Fruit fly (Drosophila melanogaster) whole organism, pupa: ENCODE results near the gene Hsc70-2.

Experiments
- CG10348 ChIP-seq: fragments of 200-800 bp; sonication (Bioruptor generic); IDR thresholded peaks from 2 replicates; pipeline ENCODE4 v1.3.6; 2022; ENCODE audit warnings: missing biosample characterization, missing genetic modification characterization
- CG12605 ChIP-seq: fragments of 200-800 bp; sonication (Bioruptor generic); IDR thresholded peaks from 2 replicates; pipeline ENCODE4 v1.3.6; 2022; ENCODE audit warnings: missing biosample characterization, missing genetic modification characterization
- CG13204 ChIP-seq: fragments of 200-800 bp; sonication (Bioruptor generic); optimal IDR thresholded peaks from 2 replicates; lab custom pipeline; 2018; ENCODE audit warnings: missing biosample characterization, mild to moderate bottlenecking, missing genetic modification characterization, moderate library complexity
- CG14655 ChIP-seq: fragments of 200-800 bp; sonication (Bioruptor generic); optimal IDR thresholded peaks from 3 replicates; lab custom pipeline; 2017; ENCODE audit warnings: mild to moderate bottlenecking, missing biosample characterization, missing genetic modification reagents, missing genetic modification characterization
- CG15710 ChIP-seq: fragments of 200-800 bp; sonication (Bioruptor generic); optimal IDR thresholded peaks from 2 replicates; lab custom pipeline; 2018; ENCODE audit warnings: missing biosample characterization, mild to moderate bottlenecking, missing genetic modification characterization, moderate library complexity
- CG17806 ChIP-seq: fragments of 200-800 bp; sonication (Bioruptor generic); optimal IDR thresholded peaks from 2 replicates; lab custom pipeline; 2018; ENCODE audit warnings: missing biosample characterization, mild to moderate bottlenecking, missing genetic modification characterization, moderate library complexity
- CG32121 ChIP-seq: fragments of 200-800 bp; sonication (Bioruptor generic); IDR thresholded peaks from 2 replicates; pipeline ENCODE4 v1.3.6; 2022; ENCODE audit warnings: missing biosample characterization, missing genetic modification characterization
- CG34367 ChIP-seq: fragments of 200-800 bp; sonication (Bioruptor generic); optimal IDR thresholded peaks from 2 replicates; lab custom pipeline; 2018; ENCODE audit warnings: missing biosample characterization, mild to moderate bottlenecking, missing genetic modification characterization
- CG4496 ChIP-seq: fragments of 200-800 bp; sonication (Bioruptor generic); IDR thresholded peaks from 3 replicates; pipeline ENCODE4 v1.3.6; 2022; ENCODE audit warnings: missing biosample characterization, missing genetic modification characterization
- CG8159 ChIP-seq: fragments of 200-800 bp; sonication (Bioruptor generic); optimal IDR thresholded peaks from 3 replicates; lab custom pipeline; 2018; ENCODE audit warnings: missing biosample characterization, mild to moderate bottlenecking, missing genetic modification characterization, moderate library complexity
- CG8301 ChIP-seq: fragments of 200-800 bp; sonication (Bioruptor generic); optimal IDR thresholded peaks from 2 replicates; lab custom pipeline; 2018; ENCODE audit warnings: missing biosample characterization, mild to moderate bottlenecking, missing genetic modification characterization
- CG9948 ChIP-seq: fragments of 200-800 bp; sonication (Bioruptor generic); optimal IDR thresholded peaks from 2 replicates; lab custom pipeline; 2018; ENCODE audit warnings: missing biosample characterization, mild to moderate bottlenecking, missing genetic modification characterization, moderate library complexity
- D1 ChIP-seq: fragments of 200-800 bp; sonication (Bioruptor generic); optimal IDR thresholded peaks from 2 replicates; lab custom pipeline; 2018; ENCODE audit warnings: missing biosample characterization, mild to moderate bottlenecking, missing genetic modification characterization, moderate library complexity
- EcR ChIP-seq: fragments of 200-800 bp; sonication (Bioruptor generic); optimal IDR thresholded peaks from 3 replicates; lab custom pipeline; 2019; ENCODE audit warnings: missing biosample characterization, missing genetic modification characterization, mild to moderate bottlenecking, moderate library complexity, missing genetic modification reagents
- Ets98B ChIP-seq: fragments of 200-800 bp; sonication (Bioruptor generic); IDR thresholded peaks from 2 replicates; pipeline ENCODE4 v1.3.6; 2022; ENCODE audit warnings: missing biosample characterization, missing genetic modification characterization
- Pif1A ChIP-seq: fragments of 200-800 bp; sonication (Bioruptor generic); optimal IDR thresholded peaks from 3 replicates; lab custom pipeline; 2016; ENCODE audit warnings: missing biosample characterization, missing genetic modification characterization
- Pif1B ChIP-seq: fragments of 200-800 bp; sonication (Bioruptor generic); optimal IDR thresholded peaks from 3 replicates; lab custom pipeline; 2016; ENCODE audit warnings: missing biosample characterization, missing genetic modification characterization
- Snoo ChIP-seq: fragments of 200-800 bp; sonication (Bioruptor generic); optimal IDR thresholded peaks from 3 replicates; lab custom pipeline; 2017; ENCODE audit warnings: missing biosample characterization, mild to moderate bottlenecking, missing genetic modification characterization, inconsistent platforms
- fd96Ca ChIP-seq: fragments of 200-800 bp; sonication (Bioruptor generic); IDR thresholded peaks from 3 replicates; pipeline ENCODE4 v1.3.6; 2022; ENCODE audit warnings: missing biosample characterization, missing genetic modification characterization
- gl ChIP-seq: fragments of 200-800 bp; sonication (Bioruptor generic); optimal IDR thresholded peaks from 2 replicates; lab custom pipeline; 2018; ENCODE audit warnings: missing biosample characterization, mild to moderate bottlenecking, missing genetic modification characterization
- rn ChIP-seq: fragments of 200-800 bp; sonication (Bioruptor generic); IDR thresholded peaks from 2 replicates; pipeline ENCODE4 v1.3.6; 2022; ENCODE audit warnings: missing biosample characterization, missing genetic modification characterization

Hsc70-2 gene

DNA sequence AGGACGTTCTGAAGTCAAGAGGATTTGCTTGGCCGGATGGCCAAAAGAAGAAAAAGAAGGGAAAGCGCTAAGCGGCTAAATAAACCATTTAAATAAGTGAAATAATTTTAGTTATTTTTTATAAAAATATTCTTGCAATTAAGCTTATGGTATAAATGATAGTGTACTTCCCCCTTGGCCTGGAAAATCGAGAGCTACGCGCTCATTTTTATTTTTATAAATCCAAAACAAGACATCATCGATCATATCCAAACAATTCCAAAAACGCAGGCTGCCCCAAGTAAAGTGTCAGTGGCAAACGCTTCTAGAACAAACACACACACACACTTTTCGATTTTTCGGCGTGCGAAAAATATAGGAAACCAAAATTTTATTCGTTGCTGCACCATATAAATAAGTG, at the start of gene Hsc70-2:
Gene Hsc70-2 (plus strand): TSS at position 301 of the 400 bp plus-strand sequence.
- TF ChIP-seq CG34367 (tag; lab: Kevin White, UChicago), result no peak
- no peak for TF ChIP-seq CG13204 (GFP tag; lab: Kevin White, UChicago)

DNA sequence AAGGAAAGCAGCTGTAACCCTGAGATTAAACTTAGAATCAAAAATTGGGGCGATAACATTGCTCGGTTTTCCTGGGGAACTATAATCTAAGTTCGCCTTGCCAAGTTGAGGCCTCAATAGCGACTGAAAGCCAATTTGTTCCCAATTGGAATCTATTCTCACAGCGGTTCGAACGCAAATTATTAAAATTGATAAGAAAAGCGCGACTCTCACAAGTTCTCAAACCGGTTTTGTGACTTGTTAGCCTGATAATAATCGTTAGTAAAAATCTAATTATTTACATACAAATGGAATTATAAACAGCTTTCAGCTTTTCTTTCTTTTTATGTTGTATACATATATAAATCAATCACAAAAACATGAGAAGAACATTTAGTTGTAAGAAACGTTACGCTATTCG, 49.5 kb upstream of the Hsc70-2 start, which contains the start of gene yellow-f2:
Gene yellow-f2 (minus strand): TSS at position 101 of the 400 bp plus-strand sequence.
- no peak for TF ChIP-seq gl (tag; lab: Kevin White, UChicago)
- TF ChIP-seq Pif1B (GFP tag; lab: Kevin White, UChicago), result no peak
- TF ChIP-seq EcR (GFP tag; lab: Kevin White, UChicago), result no peak
- no peak for TF ChIP-seq CG10348 (GFP tag; lab: Robert Waterston, UW)
- no peak for TF ChIP-seq Snoo (tag; lab: Kevin White, UChicago)
- TF ChIP-seq CG9948, result no peak
- TF ChIP-seq CG8159, result no peak
- TF ChIP-seq CG15710 (tag; lab: Kevin White, UChicago), result no peak
- TF ChIP-seq Pif1A (GFP tag; lab: Kevin White, UChicago), result no peak
- no peak for TF ChIP-seq CG4496
- TF ChIP-seq CG32121, result no peak
- TF ChIP-seq CG12605 (GFP tag; lab: Robert Waterston, UW), result no peak
- TF ChIP-seq CG34367 (tag; lab: Kevin White, UChicago), result no peak
- no peak for TF ChIP-seq CG13204 (GFP tag; lab: Kevin White, UChicago)
- TF ChIP-seq Ets98B (GFP tag; lab: Robert Waterston, UW), result no peak
- no peak for TF ChIP-seq CG17806 (tag; lab: Kevin White, UChicago)
- no peak for TF ChIP-seq D1 (tag; lab: Kevin White, UChicago)
- no peak for TF ChIP-seq fd96Ca (GFP tag; lab: Robert Waterston, UW)

DNA sequence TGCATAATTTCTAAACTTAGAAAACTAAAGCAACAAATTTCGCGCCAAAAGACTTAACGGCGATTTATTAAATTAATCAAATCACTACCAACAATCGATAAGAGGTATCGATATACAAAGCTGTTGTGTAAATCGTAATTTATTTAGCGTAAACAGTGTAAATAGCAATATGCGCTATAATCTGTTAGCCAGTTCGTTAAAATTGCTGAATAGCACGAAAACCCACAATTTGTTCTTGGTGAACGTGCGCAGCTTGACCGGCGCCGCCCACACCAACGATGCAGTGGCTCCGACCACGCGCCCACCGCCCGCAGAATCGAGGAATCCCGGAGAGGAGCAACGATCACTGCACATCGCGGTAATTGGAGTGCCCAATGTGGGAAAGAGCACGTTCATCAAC, 49.0 kb upstream of the Hsc70-2 start, which contains the start of gene CG7488:
Gene CG7488 (plus strand): TSS at position 99 of the 400 bp plus-strand sequence.
- TF ChIP-seq Snoo (tag; lab: Kevin White, UChicago) (no peak), CG10348 (GFP tag; lab: Robert Waterston, UW) (no peak), CG12605 (GFP tag; lab: Robert Waterston, UW) (no peak), CG8301 (tag; lab: Kevin White, UChicago) (no peak), CG4496 (no peak), CG32121 (no peak), CG8159 (no peak), CG34367 (tag; lab: Kevin White, UChicago) (no peak), CG9948 (no peak), CG15710 (tag; lab: Kevin White, UChicago) (no peak), Pif1A (GFP tag; lab: Kevin White, UChicago) (no peak), Pif1B (GFP tag; lab: Kevin White, UChicago) (no peak), CG14655 (GFP tag; lab: Kevin White, UChicago) (no peak), EcR (GFP tag; lab: Kevin White, UChicago) (no peak), gl (tag; lab: Kevin White, UChicago) (no peak), CG13204 (GFP tag; lab: Kevin White, UChicago) (no peak), CG17806 (tag; lab: Kevin White, UChicago) (no peak), D1 (tag; lab: Kevin White, UChicago) (no peak), fd96Ca (GFP tag; lab: Robert Waterston, UW) (no peak), Ets98B (GFP tag; lab: Robert Waterston, UW) (no peak)

DNA sequence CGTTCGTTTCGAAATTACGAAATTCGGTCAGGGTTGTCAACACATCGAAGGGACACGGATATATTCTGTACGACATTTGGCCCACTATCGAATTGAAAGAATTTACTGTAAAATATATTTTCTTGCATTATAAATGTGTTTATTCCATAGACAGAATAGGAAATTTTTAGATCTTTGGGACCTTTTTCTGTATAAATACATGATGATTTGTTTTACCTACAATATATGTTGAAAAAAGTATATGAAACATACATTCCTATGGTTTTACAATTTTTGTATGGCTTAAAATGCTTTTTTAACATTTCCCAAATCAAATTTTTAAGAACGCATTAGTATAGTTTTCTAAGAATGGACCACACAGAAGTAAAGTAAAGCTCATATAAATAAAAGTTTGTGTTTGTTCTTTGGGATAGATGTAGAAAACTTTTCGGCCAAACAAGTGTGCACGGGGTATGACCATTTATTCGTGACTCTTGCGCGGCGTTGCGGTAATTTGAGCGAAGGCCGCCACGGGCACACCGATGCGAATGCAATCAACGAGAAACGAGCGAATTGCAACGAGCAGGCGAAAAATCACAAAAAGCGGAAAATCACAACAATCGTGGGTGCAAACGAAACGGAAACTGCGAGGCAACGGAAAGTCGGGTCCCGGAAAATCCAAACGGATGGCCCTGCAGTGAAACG, 46.9 kb upstream of the Hsc70-2 start, which contains the start of the genes CG17327, CG44194 and CG7518:
Gene CG17327 (minus strand): TSS at position 177 of the 684 bp plus-strand sequence.
Gene CG44194 (minus strand): TSS at position 177 of the 684 bp plus-strand sequence.
Gene CG7518 (plus strand): TSS at position 540 of the 684 bp plus-strand sequence.
- TF ChIP-seq Ets98B (GFP tag; lab: Robert Waterston, UW) (0 out of 2 replicates have a peak, but pooled peaks have one; percentile 15), CG14655 (GFP tag; lab: Kevin White, UChicago) (no peak), rn (GFP tag; lab: Robert Waterston, UW) (no peak), CG4496 (0 out of 3 replicates have a peak, but pooled peaks have one; percentile 11)

DNA sequence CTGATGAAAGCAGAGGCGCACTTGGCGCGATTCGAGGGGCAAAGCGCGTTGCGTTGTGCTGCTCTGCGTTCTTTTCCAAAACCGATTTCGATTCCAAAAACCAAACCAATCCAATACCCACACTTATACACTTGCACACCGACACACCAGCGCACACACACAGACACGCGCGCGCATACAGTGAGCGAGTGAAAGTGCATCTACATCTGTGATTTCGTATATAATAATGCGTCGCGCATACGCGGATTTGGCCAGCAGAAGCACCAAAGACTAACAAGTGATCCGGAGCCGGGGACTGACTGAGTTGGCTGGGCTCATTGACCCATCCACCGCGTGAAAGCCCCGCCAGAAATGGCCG, 46.3 kb upstream of the Hsc70-2 start:
- TF ChIP-seq CG17806 (tag; lab: Kevin White, UChicago) (no peak), CG10348 (GFP tag; lab: Robert Waterston, UW) (no peak), CG8159 (no peak), CG32121 (no peak)

DNA sequence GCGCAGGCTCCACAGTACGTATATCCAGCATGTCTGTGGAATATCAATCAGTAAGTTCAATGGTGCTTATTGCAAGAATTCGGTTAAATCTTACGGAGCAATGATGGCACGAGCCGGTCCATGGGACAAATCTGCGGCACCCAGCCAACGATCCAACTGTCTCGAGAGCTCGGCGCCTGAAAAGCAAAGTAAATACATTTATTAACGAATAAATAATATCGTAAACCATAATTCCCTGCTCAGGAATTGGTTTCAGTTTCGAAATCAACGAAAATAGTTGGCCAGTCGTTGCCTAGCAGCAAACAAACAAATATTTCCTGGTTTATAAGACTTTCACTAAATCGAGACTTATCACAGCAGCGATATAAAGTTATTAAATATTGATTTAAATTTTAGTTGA, 35.0 kb upstream of the Hsc70-2 start, which contains the start of gene CG11656:
Gene CG11656 (plus strand): TSS at position 301 of the 400 bp plus-strand sequence.
- TF ChIP-seq rn (GFP tag; lab: Robert Waterston, UW) (no peak), Ets98B (GFP tag; lab: Robert Waterston, UW) (no peak), CG8159 (no peak), Snoo (tag; lab: Kevin White, UChicago) (no peak), fd96Ca (GFP tag; lab: Robert Waterston, UW) (no peak), CG4496 (no peak), CG8301 (tag; lab: Kevin White, UChicago) (no peak), D1 (tag; lab: Kevin White, UChicago) (no peak), CG14655 (GFP tag; lab: Kevin White, UChicago) (no peak), CG32121 (no peak), Pif1B (GFP tag; lab: Kevin White, UChicago) (no peak), CG13204 (GFP tag; lab: Kevin White, UChicago) (no peak), CG34367 (tag; lab: Kevin White, UChicago) (no peak), gl (tag; lab: Kevin White, UChicago) (no peak), CG10348 (GFP tag; lab: Robert Waterston, UW) (no peak), EcR (GFP tag; lab: Kevin White, UChicago) (no peak), CG15710 (tag; lab: Kevin White, UChicago) (no peak), CG12605 (GFP tag; lab: Robert Waterston, UW) (no peak), CG9948 (no peak)
- TF ChIP-seq, all 21 proteins: peak for 0
